Worm (Caenorhabditis elegans): ENCODE results near the gene C08E8.1.

Gene C08E8.1

DNA sequence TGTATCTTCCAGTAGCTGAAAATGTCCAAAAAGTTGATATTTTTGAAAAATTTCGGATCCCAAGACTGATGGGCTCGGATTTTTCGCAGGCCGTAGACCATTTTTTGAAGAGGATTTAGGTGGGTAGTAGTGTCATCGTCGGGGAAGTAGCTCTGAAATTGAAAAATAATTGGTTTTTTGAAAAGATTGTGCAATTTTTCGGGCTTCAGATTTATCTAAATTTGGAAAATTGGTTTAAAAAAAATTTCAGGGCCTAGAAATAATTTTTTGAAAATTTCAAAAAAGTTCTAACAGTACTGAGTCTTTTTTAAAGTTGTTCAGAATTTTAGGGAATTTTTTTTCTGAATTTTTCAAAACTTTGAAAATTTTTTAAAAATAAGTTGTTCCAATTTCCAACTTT lies 20.3 kb upstream of the C08E8.1 start, which contains the start of gene nhr-288:
nhr-288 (minus strand) TSS at position 101 of the 400 bp plus-strand sequence.
- no peak for TF ChIP-seq pha-4 (tag; optimal IDR thresholded peaks at IDR 0.05)
- no peak for TF ChIP-seq ceh-18 (tag; optimal IDR thresholded peaks at IDR 0.05)
- no peak for TF ChIP-seq ahr-1 (tag; optimal IDR thresholded peaks at IDR 0.05)
- no peak for TF ChIP-seq unc-3 (GFP tag; conservative IDR thresholded peaks at IDR 0.05)
- no peak for TF ChIP-seq unc-3 (tag; optimal IDR thresholded peaks at IDR 0.05)
- no peak for TF ChIP-seq ceh-30 (tag; optimal IDR thresholded peaks at IDR 0.05)

DNA sequence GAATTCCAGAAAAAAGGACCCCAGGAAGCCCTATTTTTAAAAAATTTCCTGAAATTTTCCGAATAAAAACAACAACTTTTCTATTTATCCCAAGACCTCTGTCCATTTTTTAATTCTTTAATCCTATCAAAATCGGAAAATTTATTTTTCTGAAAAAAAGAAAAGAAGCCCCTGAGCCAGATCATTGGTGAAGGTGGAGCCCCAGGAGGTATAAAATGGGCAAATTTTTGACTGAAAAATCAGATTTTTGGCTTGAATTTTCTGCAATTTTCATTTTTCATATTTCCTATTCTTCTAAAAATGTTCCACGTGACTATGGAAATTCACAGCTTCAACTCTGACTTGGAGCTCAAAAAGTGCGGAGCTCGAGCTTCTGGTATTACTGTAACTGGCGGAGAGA lies 16.5 kb upstream of the C08E8.1 start, which contains the start of gene Y51A2B.8:
Y51A2B.8 (plus strand) TSS at position 301 of the 400 bp plus-strand sequence.
- TF ChIP-seq ceh-31 (tag; optimal IDR thresholded peaks at IDR 0.05) (no peak), fax-1 (tag; optimal IDR thresholded peaks at IDR 0.05) (no peak), lin-11 (tag; optimal IDR thresholded peaks at IDR 0.05) (no peak), ceh-19 (GFP tag; optimal IDR thresholded peaks at IDR 0.05) (no peak), sox-4 (tag; optimal IDR thresholded peaks at IDR 0.05) (no peak), dmd-4 (tag; optimal IDR thresholded peaks at IDR 0.05; ENCODE audit: borderline replicate concordance) (no peak), hlh-30 (tag; optimal IDR thresholded peaks at IDR 0.05; ENCODE audit: insufficient read depth) (no peak), unc-55 (GFP tag; optimal IDR thresholded peaks at IDR 0.05) (no peak), nhr-232 (tag; optimal IDR thresholded peaks at IDR 0.05) (no peak)

DNA sequence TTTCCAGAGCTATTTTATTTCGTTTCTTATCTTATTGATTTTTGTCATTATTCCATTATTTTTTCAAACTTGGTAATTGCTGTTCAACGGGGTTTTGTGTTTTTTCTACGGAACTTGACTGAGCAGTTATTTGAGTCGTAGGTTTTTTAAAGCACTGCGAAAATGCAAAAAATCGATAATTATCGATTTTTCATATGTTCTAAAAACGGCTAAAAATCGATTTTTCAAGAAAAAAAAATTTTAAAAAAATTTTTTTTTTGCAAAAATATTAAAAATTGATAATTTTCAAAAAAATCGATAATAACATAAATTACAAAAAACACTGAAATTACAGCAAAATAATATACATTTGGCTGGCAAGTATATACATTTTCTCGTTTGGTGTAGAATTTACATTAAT lies 13.2 kb upstream of the C08E8.1 start:
- TF ChIP-seq ceh-9 (tag; optimal IDR thresholded peaks at IDR 0.05) (no peak), mec-3 (tag; optimal IDR thresholded peaks at IDR 0.05; ENCODE audit: borderline replicate concordance) (no peak), syd-9 (tag; optimal IDR thresholded peaks at IDR 0.05) (no peak), nhr-232 (tag; optimal IDR thresholded peaks at IDR 0.05) (no peak), eyg-1 (tag; optimal IDR thresholded peaks at IDR 0.05) (no peak), ceh-19 (GFP tag; optimal IDR thresholded peaks at IDR 0.05) (no peak), ceh-18 (tag; optimal IDR thresholded peaks at IDR 0.05) (no peak), sox-2 (GFP tag; IDR thresholded peaks at IDR 0.05) (no peak), K02D7.2 (tag; optimal IDR thresholded peaks at IDR 0.05) (no peak), T23F11.4 (GFP tag; optimal IDR thresholded peaks at IDR 0.05) (no peak), tbx-2 (tag; optimal IDR thresholded peaks at IDR 0.05) (no peak), ceh-14 (tag; optimal IDR thresholded peaks at IDR 0.05) (no peak), pax-1 (tag; optimal IDR thresholded peaks at IDR 0.05) (no peak), tbx-7 (tag; optimal IDR thresholded peaks at IDR 0.05) (no peak), dmd-4 (tag; optimal IDR thresholded peaks at IDR 0.05; ENCODE audit: borderline replicate concordance) (no peak), pros-1 (tag; optimal IDR thresholded peaks at IDR 0.05) (no peak)

DNA sequence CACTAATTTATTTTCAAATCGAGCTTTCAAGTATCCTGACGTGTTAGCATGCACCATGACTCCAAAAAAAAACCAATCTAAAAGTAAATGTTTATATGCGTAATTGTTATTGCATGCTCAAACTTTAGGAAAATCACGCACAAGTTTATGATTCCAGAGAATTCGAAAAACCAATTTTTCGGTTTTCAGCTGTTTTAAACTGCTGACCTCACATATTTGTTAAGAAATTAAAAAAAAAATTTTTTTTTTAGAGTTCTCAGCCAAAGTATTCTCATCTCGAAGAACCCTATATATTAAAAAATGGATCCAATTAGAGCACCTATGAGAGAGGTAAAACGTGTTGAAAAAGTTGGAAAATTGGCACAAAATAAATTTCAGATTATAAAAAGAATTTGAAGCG lies 11.9 kb upstream of the C08E8.1 start, which contains the start of gene Y51A2B.2:
Y51A2B.2 (plus strand) TSS at position 301 of the 400 bp plus-strand sequence.
- TF ChIP-seq K09A11.1 (tag; optimal IDR thresholded peaks at IDR 0.05; ENCODE audit: insufficient read depth) (no peak), eyg-1 (tag; optimal IDR thresholded peaks at IDR 0.05) (no peak), nhr-232 (tag; optimal IDR thresholded peaks at IDR 0.05) (no peak), hlh-6 (tag; optimal IDR thresholded peaks at IDR 0.05) (no peak), unc-42 (tag; optimal IDR thresholded peaks at IDR 0.05) (no peak), ceh-9 (tag; optimal IDR thresholded peaks at IDR 0.05) (no peak), pha-4 (tag; optimal IDR thresholded peaks at IDR 0.05) (no peak), pqm-1 (tag; optimal IDR thresholded peaks at IDR 0.05) (no peak), ceh-31 (tag; optimal IDR thresholded peaks at IDR 0.05) (no peak), ceh-2 (tag; optimal IDR thresholded peaks at IDR 0.05) (no peak), elt-2 (tag; optimal IDR thresholded peaks at IDR 0.05) (no peak), ama-1 (optimal IDR thresholded peaks at IDR 0.05) (no peak), hlh-8 (tag; optimal IDR thresholded peaks at IDR 0.05) (no peak), fkh-10 (GFP tag; optimal IDR thresholded peaks at IDR 0.05) (no peak)

Measured in whole organism, late embryonic.